Worm (Caenorhabditis elegans) whole organism, midembryonic: ENCODE data around the gene efn-2.

Experiments
- T22C8.4 ChIP-seq: fragments of 200-800 bp; sonication (Bioruptor generic); IDR thresholded peaks from 2 replicates; pipeline ENCODE4 v1.3.6; 2022; ENCODE audit warnings: missing genetic modification characterization, missing compliant biosample characterization
- cog-1 ChIP-seq: sonication (generic microtip); optimal IDR thresholded peaks from 2 replicates; lab custom pipeline; 2016; ENCODE audit warnings: missing genetic modification characterization, missing compliant biosample characterization
- flt-1 ChIP-seq: fragments of 200-800 bp; sonication (Bioruptor generic); IDR thresholded peaks from 2 replicates; pipeline ENCODE4 v1.3.6; 2022; ENCODE audit warnings: missing genetic modification characterization, missing compliant biosample characterization
- klf-2 ChIP-seq: fragments of 200-800 bp; sonication (Bioruptor generic); conservative IDR thresholded peaks from 2 replicates; pipeline ENCODE4 v1.3.6; 2022; ENCODE audit warnings: missing genetic modification reagents, missing genetic modification characterization, missing compliant biosample characterization
- med-1 ChIP-seq: sonication (generic microtip); optimal IDR thresholded peaks from 2 replicates; lab custom pipeline; 2017; ENCODE audit warnings: missing genetic modification characterization, mild to moderate bottlenecking, missing compliant biosample characterization, antibody characterized with exemption, missing genetic modification reagents; ENCODE audit not compliant: insufficient read depth
- ref-1 ChIP-seq: fragments of 200-800 bp; sonication (Bioruptor generic); conservative IDR thresholded peaks from 2 replicates; pipeline ENCODE4 v1.3.6; 2022; ENCODE audit warnings: missing genetic modification reagents, missing genetic modification characterization, missing compliant biosample characterization
- tab-1 ChIP-seq: fragments of 200-800 bp; sonication (Bioruptor generic); IDR thresholded peaks from 2 replicates; pipeline ENCODE4 v1.3.6; 2022; ENCODE audit warnings: missing genetic modification characterization, missing compliant biosample characterization
- ztf-23 ChIP-seq: fragments of 200-800 bp; sonication (Bioruptor generic); IDR thresholded peaks from 2 replicates; pipeline ENCODE4 v1.3.6; 2022; ENCODE audit warnings: missing genetic modification reagents, missing genetic modification characterization, missing compliant biosample characterization
- ztf-29 ChIP-seq: fragments of 200-800 bp; sonication (Bioruptor generic); IDR thresholded peaks from 2 replicates; pipeline ENCODE4 v1.3.6; 2022; ENCODE audit warnings: missing genetic modification reagents, missing genetic modification characterization, missing compliant biosample characterization

DNA sequence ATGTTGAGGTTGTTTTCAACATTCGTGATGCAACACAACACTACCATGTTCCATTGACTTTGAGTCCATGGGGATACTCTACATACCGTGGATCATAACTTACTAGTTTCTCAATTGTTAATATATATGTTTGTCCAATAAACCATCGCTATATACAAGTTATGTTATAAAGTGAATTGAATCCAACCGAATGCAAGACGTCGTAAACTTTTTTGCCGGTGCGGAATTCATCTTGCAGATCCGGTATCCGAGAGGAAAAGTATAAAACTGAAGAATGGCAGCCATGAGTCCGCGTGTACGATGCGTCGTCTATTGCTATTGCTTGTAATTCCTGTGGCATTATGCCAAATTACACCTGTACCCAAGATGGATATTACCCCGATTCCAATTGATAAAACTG lies 32.1 kb downstream of the efn-2 start, which contains the start of gene R09H10.6:
- TF ChIP-seq ref-1 (no peak), med-1 (GFP tag; lab: Kevin White, UChicago) (no peak), ztf-23 (no peak), klf-2 (GFP tag; lab: Robert Waterston, UW) (no peak), flt-1 (GFP tag; lab: Robert Waterston, UW) (no peak), T22C8.4 (no peak), tab-1 (no peak), ztf-29 (GFP tag; lab: Robert Waterston, UW) (no peak), cog-1 (tag; lab: Kevin White, UChicago) (no peak)
